Fruit fly (Drosophila melanogaster) whole organism, embryonic: ENCODE results near the gene DppIII.

Experiments used
- Aef1 ChIP-seq: fragments of 200-800 bp; sonication (Bioruptor generic); IDR thresholded peaks from 3 replicates; pipeline ENCODE4 v1.3.6; 2022; ENCODE audit warnings: missing biosample characterization, missing genetic modification characterization
- CG11456 ChIP-seq: fragments of 200-800 bp; sonication (Bioruptor generic); IDR thresholded peaks from 3 replicates; pipeline ENCODE4 v1.3.6; 2022; ENCODE audit warnings: missing biosample characterization, missing genetic modification characterization
- CG14050 ChIP-seq: fragments of 200-800 bp; sonication (Bioruptor generic); IDR thresholded peaks from 3 replicates; pipeline ENCODE4 v1.3.6; 2022; ENCODE audit warnings: missing biosample characterization, missing genetic modification characterization
- CG14860 ChIP-seq: fragments of 200-800 bp; sonication (Bioruptor generic); IDR thresholded peaks from 3 replicates; pipeline ENCODE4 v1.3.6; 2022; ENCODE audit warnings: missing biosample characterization, missing genetic modification characterization; ENCODE audit not compliant: partially characterized antibody
- CG2199 ChIP-seq: fragments of 200-800 bp; sonication (Bioruptor generic); IDR thresholded peaks from 3 replicates; pipeline ENCODE4 v1.3.6; 2022; ENCODE audit warnings: missing biosample characterization, missing genetic modification characterization
- CG2712 ChIP-seq: fragments of 200-800 bp; optimal IDR thresholded peaks from 3 replicates; lab custom pipeline; 2019; ENCODE audit warnings: missing biosample characterization, mild to moderate bottlenecking, missing genetic modification characterization, moderate library complexity
- Hr39 ChIP-seq: fragments of >200 bp; optimal IDR thresholded peaks from 2 replicates; lab custom pipeline; 2017
- Six4 ChIP-seq: fragments of 200-800 bp; sonication (Bioruptor generic); optimal IDR thresholded peaks from 2 replicates; lab custom pipeline; 2016; ENCODE audit warnings: missing biosample characterization, missing genetic modification characterization
- Sry-δ ChIP-seq: fragments of 200-800 bp; sonication (Bioruptor generic); optimal IDR thresholded peaks from 2 replicates; lab custom pipeline; 2016; ENCODE audit warnings: missing biosample characterization, missing genetic modification characterization
- bcd ChIP-seq: fragments of 200-800 bp; sonication (Bioruptor generic); optimal IDR thresholded peaks from 2 replicates; lab custom pipeline; 2017; ENCODE audit warnings: missing biosample characterization, mild to moderate bottlenecking, missing genetic modification characterization
- exex ChIP-seq: fragments of 200-800 bp; sonication (Bioruptor generic); optimal IDR thresholded peaks from 4 replicates; lab custom pipeline; 2018; ENCODE audit warnings: missing biosample characterization, mild to moderate bottlenecking, missing genetic modification characterization, moderate library complexity
- p53 ChIP-seq: fragments of 200-800 bp; sonication (Bioruptor generic); optimal IDR thresholded peaks from 2 replicates; lab custom pipeline; 2016; ENCODE audit warnings: missing biosample characterization, missing genetic modification characterization
- tap ChIP-seq: fragments of 200-800 bp; optimal IDR thresholded peaks from 3 replicates; lab custom pipeline; 2019; ENCODE audit warnings: missing biosample characterization, mild to moderate bottlenecking, missing genetic modification characterization, moderate library complexity
- vvl ChIP-seq: fragments of 200-800 bp; sonication (Bioruptor generic); IDR thresholded peaks from 2 replicates; pipeline ENCODE4 v1.3.6; 2022; ENCODE audit warnings: missing biosample characterization, missing genetic modification characterization

- TF ChIP-seq CG14860 (GFP tag; lab: Robert Waterston, UW), result no peak
- no peak for TF ChIP-seq CG2199 (GFP tag; lab: Robert Waterston, UW)
- no peak for TF ChIP-seq CG2712
- TF ChIP-seq CG14050 (GFP tag; lab: Robert Waterston, UW), result no peak
- TF ChIP-seq exex (tag; lab: Kevin White, UChicago), result no peak
- TF ChIP-seq Six4 (GFP tag; lab: Kevin White, UChicago), result no peak
- no peak for TF ChIP-seq Hr39 (lab: Kevin White, UChicago)
- no peak for TF ChIP-seq p53 (GFP tag; lab: Kevin White, UChicago)
- TF ChIP-seq bcd (GFP tag; lab: Kevin White, UChicago), result no peak
- no peak for TF ChIP-seq tap
- TF ChIP-seq Aef1, result no peak
- no peak for TF ChIP-seq CG11456
- no peak for TF ChIP-seq Sry-δ (GFP tag; lab: Kevin White, UChicago)
- TF ChIP-seq vvl (GFP tag; lab: Robert Waterston, UW), result no peak
These were observed 24.4 kb downstream of the DppIII start for dm6 chr3R:8368553-8368952.
